Fruit fly (Drosophila melanogaster) whole organism, embryonic: ENCODE results near the gene CG10254.

ENCODE experiments used
- ATbp ChIP-seq: fragments of 200-800 bp; sonication (Bioruptor generic); optimal IDR thresholded peaks from 2 replicates; lab custom pipeline; 2017; ENCODE audit warnings: missing biosample characterization, mild to moderate bottlenecking, missing genetic modification characterization, missing genetic modification reagents
- Atf6 ChIP-seq: fragments of 200-800 bp; sonication (Bioruptor generic); IDR thresholded peaks from 2 replicates; pipeline ENCODE4 v1.3.6; 2022; ENCODE audit warnings: missing biosample characterization, missing genetic modification characterization
- BEAF-32 ChIP-seq: fragments of 200-800 bp; sonication (Bioruptor generic); optimal IDR thresholded peaks from 3 replicates; lab custom pipeline; 2017; ENCODE audit warnings: missing biosample characterization, missing genetic modification characterization, mild to moderate bottlenecking, moderate library complexity, missing genetic modification reagents
- BtbVII ChIP-seq: fragments of 200-800 bp; sonication (Bioruptor generic); optimal IDR thresholded peaks from 3 replicates; lab custom pipeline; 2017; ENCODE audit warnings: missing biosample characterization, mild to moderate bottlenecking, missing genetic modification characterization
- CG11085 ChIP-seq: fragments of 200-800 bp; sonication (Bioruptor generic); IDR thresholded peaks from 2 replicates; pipeline ENCODE4 v1.3.6; 2022; ENCODE audit warnings: missing biosample characterization, missing genetic modification characterization
- CG15011 ChIP-seq: fragments of 200-800 bp; sonication (Bioruptor generic); optimal IDR thresholded peaks from 3 replicates; lab custom pipeline; 2018; ENCODE audit warnings: missing biosample characterization, mild to moderate bottlenecking, missing genetic modification characterization
- CG2199 ChIP-seq: fragments of 200-800 bp; sonication (Bioruptor generic); IDR thresholded peaks from 3 replicates; pipeline ENCODE4 v1.3.6; 2022; ENCODE audit warnings: missing biosample characterization, missing genetic modification characterization
- CG3065 ChIP-seq: fragments of 200-800 bp; sonication (Bioruptor generic); optimal IDR thresholded peaks from 2 replicates; lab custom pipeline; 2016; ENCODE audit warnings: missing biosample characterization, missing genetic modification characterization
- CG3281 ChIP-seq: fragments of 200-800 bp; sonication (Bioruptor generic); optimal IDR thresholded peaks from 3 replicates; lab custom pipeline; 2017; ENCODE audit warnings: missing biosample characterization, mild to moderate bottlenecking, missing genetic modification characterization
- CG6254 ChIP-seq: fragments of 200-800 bp; sonication (Bioruptor generic); optimal IDR thresholded peaks from 3 replicates; lab custom pipeline; 2017; ENCODE audit warnings: mild to moderate bottlenecking, missing biosample characterization, missing genetic modification reagents, missing genetic modification characterization
- CG8089 ChIP-seq: fragments of 200-800 bp; sonication (Bioruptor generic); optimal IDR thresholded peaks from 3 replicates; lab custom pipeline; 2016; ENCODE audit warnings: missing biosample characterization, missing genetic modification characterization
- CG8765 ChIP-seq: fragments of 200-800 bp; sonication (Bioruptor generic); IDR thresholded peaks from 2 replicates; pipeline ENCODE4 v1.3.6; 2022; ENCODE audit warnings: missing biosample characterization, missing genetic modification characterization
- CG8944 ChIP-seq: fragments of 200-800 bp; sonication (Bioruptor generic); optimal IDR thresholded peaks from 3 replicates; lab custom pipeline; 2016; ENCODE audit warnings: missing biosample characterization, missing genetic modification characterization
- CG9932 ChIP-seq: fragments of 200-800 bp; sonication (Bioruptor generic); IDR thresholded peaks from 2 replicates; pipeline ENCODE4 v1.3.6; 2022; ENCODE audit warnings: missing biosample characterization, missing genetic modification characterization
- CTCF ChIP-seq: fragments of 200-800 bp; sonication (Bioruptor generic); optimal IDR thresholded peaks from 2 replicates; lab custom pipeline; 2017; ENCODE audit warnings: missing biosample characterization, mild to moderate bottlenecking, missing genetic modification characterization, moderate library complexity
- Dip3 ChIP-seq: fragments of 200-800 bp; sonication (Bioruptor generic); optimal IDR thresholded peaks from 3 replicates; lab custom pipeline; 2016; ENCODE audit warnings: missing biosample characterization, missing genetic modification characterization
- Dref ChIP-seq: fragments of 200-800 bp; sonication (Bioruptor generic); IDR thresholded peaks from 2 replicates; pipeline ENCODE4 v1.3.6; 2022; ENCODE audit warnings: missing biosample characterization, missing genetic modification characterization
- Eip74EF ChIP-seq, 2 experiments: fragments of 200-800 bp in 1 of 2; fragments of >200 bp in 1 of 2; sonication (Bioruptor generic) in 1 of 2; optimal IDR thresholded peaks; 2 replicates each; lab custom pipeline; 2017 to 2019; ENCODE audit warnings: missing biosample characterization in 2 of 2, missing genetic modification characterization in 2 of 2, mild to moderate bottlenecking in 1 of 2, moderate library complexity in 1 of 2
- Elba2 ChIP-seq: fragments of 200-800 bp; sonication (Bioruptor generic); optimal IDR thresholded peaks from 3 replicates; lab custom pipeline; 2016; ENCODE audit warnings: missing biosample characterization, missing genetic modification characterization
- Ets65A ChIP-seq: fragments of 200-800 bp; sonication (Bioruptor generic); peaks from one replicate; lab custom pipeline; 2016; ENCODE audit warnings: missing biosample characterization, missing genetic modification characterization
- HLH3B ChIP-seq: fragments of 200-800 bp; sonication (Bioruptor generic); IDR thresholded peaks from 2 replicates; pipeline ENCODE4 v1.3.6; 2022; ENCODE audit warnings: missing biosample characterization, missing genetic modification characterization
- HLH4C ChIP-seq: fragments of 200-800 bp; sonication (Bioruptor generic); IDR thresholded peaks from 3 replicates; pipeline ENCODE4 v1.3.6; 2022; ENCODE audit warnings: missing biosample characterization, missing genetic modification characterization; ENCODE audit not compliant: partially characterized antibody
- Hsf ChIP-seq: fragments of 200-800 bp; sonication (Bioruptor generic); optimal IDR thresholded peaks from 3 replicates; lab custom pipeline; 2016; ENCODE audit warnings: missing biosample characterization, missing genetic modification characterization
- Mad ChIP-seq: fragments of 200-800 bp; sonication (Bioruptor generic); optimal IDR thresholded peaks from 2 replicates; lab custom pipeline; 2016; ENCODE audit warnings: missing biosample characterization, missing genetic modification characterization
- NfI ChIP-seq: fragments of 200-800 bp; sonication (Bioruptor generic); optimal IDR thresholded peaks from 3 replicates; lab custom pipeline; 2018; ENCODE audit warnings: missing biosample characterization, mild to moderate bottlenecking, missing genetic modification characterization, moderate library complexity
- Six4 ChIP-seq: fragments of 200-800 bp; sonication (Bioruptor generic); optimal IDR thresholded peaks from 2 replicates; lab custom pipeline; 2016; ENCODE audit warnings: missing biosample characterization, missing genetic modification characterization
- Sox102F ChIP-seq: fragments of 200-800 bp; sonication (Bioruptor generic); optimal IDR thresholded peaks from 2 replicates; lab custom pipeline; 2018; ENCODE audit warnings: missing biosample characterization, mild to moderate bottlenecking, missing genetic modification characterization, moderate library complexity
- Spps ChIP-seq: fragments of 200-800 bp; sonication (Bioruptor generic); optimal IDR thresholded peaks from 2 replicates; lab custom pipeline; 2018; ENCODE audit warnings: missing biosample characterization, mild to moderate bottlenecking, missing genetic modification characterization
- Usf ChIP-seq: fragments of 200-800 bp; sonication (Bioruptor generic); optimal IDR thresholded peaks from 2 replicates; lab custom pipeline; 2017; ENCODE audit warnings: missing genotype, missing biosample characterization, missing genetic modification characterization
- Xbp1 ChIP-seq: fragments of 200-800 bp; sonication (Bioruptor generic); optimal IDR thresholded peaks from 3 replicates; lab custom pipeline; 2016; ENCODE audit warnings: missing biosample characterization, mild to moderate bottlenecking, missing genetic modification characterization
- Xrp1 ChIP-seq: fragments of 200-800 bp; sonication (Bioruptor generic); IDR thresholded peaks from 2 replicates; pipeline ENCODE4 v1.3.6; 2022; ENCODE audit warnings: missing biosample characterization, missing genetic modification characterization
- YL-1 ChIP-seq: fragments of 200-800 bp; sonication (Bioruptor generic); optimal IDR thresholded peaks from 3 replicates; lab custom pipeline; 2017; ENCODE audit warnings: missing biosample characterization, mild to moderate bottlenecking, missing genetic modification characterization
- ap ChIP-seq: fragments of 200-800 bp; sonication (Bioruptor generic); IDR thresholded peaks from 2 replicates; pipeline ENCODE4 v1.3.6; 2022; ENCODE audit warnings: missing biosample characterization, missing genetic modification characterization
- ash1 ChIP-seq: fragments of 200-800 bp; sonication (Bioruptor generic); optimal IDR thresholded peaks from 2 replicates; lab custom pipeline; 2018; ENCODE audit warnings: missing biosample characterization, mild to moderate bottlenecking, missing genetic modification characterization
- br ChIP-seq: fragments of >200 bp; optimal IDR thresholded peaks from 2 replicates; lab custom pipeline; 2017
- caup ChIP-seq: fragments of 200-800 bp; sonication (Bioruptor generic); optimal IDR thresholded peaks from 3 replicates; lab custom pipeline; 2017; ENCODE audit warnings: missing biosample characterization, mild to moderate bottlenecking, missing genetic modification characterization, moderate library complexity; ENCODE audit not compliant: severe bottlenecking
- chinmo ChIP-seq: fragments of 200-800 bp; sonication (Bioruptor generic); IDR thresholded peaks from 4 replicates; pipeline ENCODE4 v1.3.6; 2022; ENCODE audit warnings: missing biosample characterization, missing genetic modification characterization; ENCODE audit not compliant: partially characterized antibody
- eve ChIP-seq, 2 experiments: fragments of >200 bp; optimal IDR thresholded peaks; 2 replicates each; lab custom pipeline; 2017; ENCODE audit warnings: missing biosample characterization in 2 of 2, missing genetic modification characterization in 2 of 2
- fd64A ChIP-seq: fragments of 200-800 bp; sonication (Bioruptor generic); optimal IDR thresholded peaks from 3 replicates; lab custom pipeline; 2018; ENCODE audit warnings: missing biosample characterization, mild to moderate bottlenecking, missing genetic modification characterization
- oc ChIP-seq: fragments of 200-800 bp; sonication (Bioruptor generic); optimal IDR thresholded peaks from 2 replicates; lab custom pipeline; 2018; ENCODE audit warnings: missing biosample characterization, mild to moderate bottlenecking, missing genetic modification characterization, moderate library complexity
- otp ChIP-seq: fragments of 200-800 bp; sonication (Bioruptor generic); IDR thresholded peaks from 3 replicates; pipeline ENCODE4, ENCODE4 v1.3.6; 2022; ENCODE audit warnings: missing biosample characterization, missing genetic modification characterization
- prd ChIP-seq, 3 experiments: fragments of >200 bp in 2 of 3; fragments of 200-800 bp in 1 of 3; sonication (Bioruptor generic) in 1 of 3; optimal IDR thresholded peaks in 2 of 3; IDR thresholded peaks in 1 of 3; 2 replicates in 2 of 3; 3 replicates in 1 of 3; pipeline versions ENCODE4 v1.3.6 to Lab custom; 2017 to 2022; ENCODE audit warnings: missing biosample characterization in 1 of 3, missing genetic modification characterization in 1 of 3
- sc ChIP-seq, 3 experiments: fragments of >200 bp in 2 of 3; fragments of 200-800 bp in 1 of 3; sonication (Bioruptor generic) in 1 of 3; optimal IDR thresholded peaks; 2 replicates in 2 of 3; 3 replicates in 1 of 3; lab custom pipeline; 2017; ENCODE audit warnings: mild to moderate bottlenecking in 1 of 3, missing biosample characterization in 1 of 3, missing genetic modification characterization in 1 of 3, missing genetic modification reagents in 1 of 3
- sens-2 ChIP-seq: fragments of 200-800 bp; sonication (Bioruptor generic); IDR thresholded peaks from 2 replicates; pipeline ENCODE4 v1.3.6; 2022; ENCODE audit warnings: missing biosample characterization, missing genetic modification characterization
- sna ChIP-seq: fragments of 200-800 bp; sonication (Bioruptor generic); IDR thresholded peaks from 2 replicates; pipeline ENCODE4 v1.3.6; 2022; ENCODE audit warnings: missing biosample characterization, missing genetic modification characterization; ENCODE audit not compliant: partially characterized antibody
- tna ChIP-seq: fragments of 200-800 bp; sonication (Bioruptor generic); IDR thresholded peaks from 2 replicates; pipeline ENCODE4 v1.3.6; 2022; ENCODE audit warnings: missing biosample characterization, missing genetic modification characterization; ENCODE audit not compliant: partially characterized antibody
- toy ChIP-seq: fragments of 200-800 bp; sonication (Bioruptor generic); IDR thresholded peaks from 2 replicates; pipeline ENCODE4 v1.3.6; 2022; ENCODE audit warnings: missing biosample characterization, missing genetic modification characterization
- twi ChIP-seq: fragments of 200-800 bp; optimal IDR thresholded peaks from 2 replicates; lab custom pipeline; 2019; ENCODE audit warnings: missing biosample characterization, mild to moderate bottlenecking, missing genetic modification characterization, moderate library complexity
- wor ChIP-seq: fragments of 200-800 bp; sonication (Bioruptor generic); IDR thresholded peaks from 2 replicates; pipeline ENCODE4 v1.3.6; 2022; ENCODE audit warnings: missing biosample characterization, missing genetic modification characterization
- z ChIP-seq: fragments of 200-800 bp; sonication (Bioruptor generic); IDR thresholded peaks from 3 replicates; pipeline ENCODE4 v1.3.6; 2022; ENCODE audit warnings: missing biosample characterization, missing genetic modification characterization

CG10254 gene

DNA sequence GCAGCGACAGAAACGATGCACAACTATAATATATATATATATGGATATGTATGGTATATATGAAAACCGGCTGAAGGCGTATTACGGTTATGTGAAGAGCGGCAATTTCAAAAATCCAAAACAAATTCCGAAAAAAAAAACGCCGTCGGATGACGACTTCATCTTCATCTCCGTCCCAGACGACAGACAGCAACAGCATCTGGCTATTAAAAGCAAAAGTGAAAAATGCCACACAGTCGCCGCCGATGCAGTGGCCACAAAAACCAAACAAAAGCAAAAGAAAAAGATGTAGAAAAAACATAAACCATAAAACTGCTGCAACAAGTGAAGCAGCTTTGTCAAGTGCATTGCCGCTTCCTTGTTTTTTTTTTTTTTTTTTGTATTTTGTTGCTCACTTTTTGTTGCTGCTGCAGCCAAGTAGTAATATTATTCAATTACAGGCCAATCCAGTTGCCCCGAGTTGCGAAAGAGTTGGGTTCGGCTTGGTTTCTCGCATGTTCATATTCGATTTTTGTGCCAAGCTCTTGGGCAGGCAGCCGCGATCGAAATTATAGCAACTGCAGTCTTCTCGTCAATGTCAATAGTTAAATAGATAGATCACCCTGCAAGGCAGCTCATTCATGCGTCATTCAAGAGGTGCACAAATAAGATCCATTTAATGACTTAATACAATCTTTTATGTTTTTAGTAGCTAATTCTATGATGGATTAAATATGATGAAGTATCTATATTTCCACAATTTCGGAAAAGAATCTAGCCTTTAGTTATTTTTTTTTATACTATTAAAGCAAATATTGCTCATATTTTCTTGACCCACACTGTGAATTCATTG is 40.0 kb upstream of the CG10254 start (continued):
- TF ChIP-seq z (GFP tag; lab: Robert Waterston, UW) (no peak), Atf6 (GFP tag; lab: Robert Waterston, UW) (no peak), eve (GFP tag; optimal IDR thresholded peaks at IDR 0.05; lab: Kevin White, UChicago) (peak in 1 of 2 experiments; percentile 81), CG11085 (GFP tag; lab: Robert Waterston, UW) (no peak), HLH3B (no peak), NfI (GFP tag; lab: Kevin White, UChicago) (no peak), caup (GFP tag; lab: Kevin White, UChicago) (no peak), oc (peak; percentile 18), Usf (no peak), sc (optimal IDR thresholded peaks at IDR 0.05; lab: Kevin White, UChicago) (no peak), sc (GFP tag; optimal IDR thresholded peaks at IDR 0.05; lab: Kevin White, UChicago) (no peak), CG8089 (GFP tag; lab: Kevin White, UChicago) (no peak), CG8944 (GFP tag; lab: Kevin White, UChicago) (no peak), CTCF (GFP tag; lab: Kevin White, UChicago) (no peak), BEAF-32 (GFP tag; lab: Kevin White, UChicago) (no peak), CG9932 (GFP tag; lab: Robert Waterston, UW) (no peak), CG8765 (GFP tag; lab: Robert Waterston, UW) (no peak), Xrp1 (GFP tag; lab: Robert Waterston, UW) (no peak), CG6254 (GFP tag; lab: Kevin White, UChicago) (peak; percentile 23), Six4 (no peak), Mad (no peak), ash1 (GFP tag; lab: Kevin White, UChicago) (no peak), br (lab: Kevin White, UChicago) (no peak), ATbp (GFP tag; lab: Kevin White, UChicago) (peak; percentile 40), sens-2 (GFP tag; lab: Robert Waterston, UW) (no peak), chinmo (GFP tag; lab: Robert Waterston, UW) (0 out of 4 replicates have a peak, but pooled peaks have one; percentile 54), CG3281 (GFP tag; lab: Kevin White, UChicago) (no peak), Hsf (peak; percentile 24), prd (optimal IDR thresholded peaks at IDR 0.05; lab: Kevin White, UChicago) (no peak), prd (GFP tag; IDR thresholded peaks at IDR 0.05; lab: Robert Waterston, UW) (no peak), ap (no peak), Xbp1 (no peak)

dm6 chr3R:23733771-23734170 is 39.0 kb upstream of the CG10254 start:
- TF ChIP-seq wor (GFP tag; lab: Robert Waterston, UW): no peak
- TF ChIP-seq Ets65A (GFP tag; lab: Kevin White, UChicago): no peak
- TF ChIP-seq br (lab: Kevin White, UChicago): no peak
- TF ChIP-seq fd64A (GFP tag; lab: Kevin White, UChicago): no peak
- no peak for TF ChIP-seq CG3065 (GFP tag; lab: Kevin White, UChicago)
- TF ChIP-seq Dref (GFP tag; lab: Robert Waterston, UW): no peak
- TF ChIP-seq Dip3 (GFP tag; lab: Kevin White, UChicago): no peak
- TF ChIP-seq Eip74EF (GFP tag; optimal IDR thresholded peaks at IDR 0.05; lab: Kevin White, UChicago): no peak
- TF ChIP-seq BtbVII (GFP tag; lab: Kevin White, UChicago): no peak
- TF ChIP-seq CG2199 (GFP tag; lab: Robert Waterston, UW): 0 out of 3 replicates have a peak, but pooled peaks have one; percentile 22
- no peak for TF ChIP-seq CG15011 (GFP tag; lab: Kevin White, UChicago)
- TF ChIP-seq Sox102F: no peak
- no peak for TF ChIP-seq CG8944 (GFP tag; lab: Kevin White, UChicago)
- TF ChIP-seq twi: no peak
- TF ChIP-seq Elba2 (GFP tag; lab: Kevin White, UChicago): peak; percentile 51
- TF ChIP-seq HLH4C (GFP tag; lab: Robert Waterston, UW): no peak
- no peak for TF ChIP-seq Usf
- TF ChIP-seq toy: no peak
- no peak for TF ChIP-seq YL-1 (GFP tag; lab: Kevin White, UChicago)
- no peak for TF ChIP-seq tna (GFP tag; lab: Robert Waterston, UW)
- no peak for TF ChIP-seq sna (GFP tag; lab: Robert Waterston, UW)
- no peak for TF ChIP-seq otp
- TF ChIP-seq Spps: no peak
